Worm (Caenorhabditis elegans) whole organism, L4/young adult: ENCODE measurements around the gene F44E7.9.

Experiments used
- W03F9.2 ChIP-seq: fragments of 150-350 bp; optimal IDR thresholded peaks from 2 replicates; lab custom pipeline; 2014; ENCODE audit warnings: missing biosample characterization, missing genetic modification characterization
- him-1 ChIP-seq: sonication (generic microtip); optimal IDR thresholded peaks from 2 replicates; lab custom pipeline; 2016; ENCODE audit warnings: missing genotype, missing genetic modification reagents, missing genetic modification characterization, missing compliant biosample characterization

- TF ChIP-seq him-1 (tag; lab: Kevin White, UChicago) (no peak), W03F9.2 (tag; lab: Kevin White, UChicago) (no peak)
These were observed 34.8 kb upstream of the F44E7.9 start, which contains the start of gene C53A3.3 for ce11 chrV:5756193-5756592.
